Fruit fly (Drosophila melanogaster) whole organism, wandering third instar larva: ENCODE results near the gene ATPsynbetaL.

Source experiments
- Abd-B ChIP-seq: fragments of >200 bp; optimal IDR thresholded peaks from 2 replicates; lab custom pipeline; 2017; ENCODE audit warnings: missing biosample characterization, missing genetic modification characterization
- CG32264 ChIP-seq: fragments of 200-800 bp; sonication (Bioruptor generic); optimal IDR thresholded peaks from 2 replicates; lab custom pipeline; 2016; ENCODE audit warnings: missing biosample characterization, missing genetic modification characterization
- Dif ChIP-seq: fragments of 200-275, 200-300 bp; sonication (Bioruptor generic); optimal IDR thresholded peaks from 2 replicates; lab custom pipeline; 2018; ENCODE audit warnings: missing biosample characterization, missing genetic modification characterization; ENCODE audit not compliant: partially characterized antibody
- GATAd ChIP-seq: sonication (Bioruptor generic); optimal IDR thresholded peaks from 2 replicates; lab custom pipeline; 2016; ENCODE audit warnings: missing biosample characterization, missing genetic modification characterization
- HLH106 ChIP-seq: fragments of 200-800 bp; optimal IDR thresholded peaks from 3 replicates; lab custom pipeline; 2019; ENCODE audit warnings: missing biosample characterization, mild to moderate bottlenecking, missing genetic modification characterization, moderate library complexity
- Hnf4 ChIP-seq: fragments of 200-800 bp; sonication (Bioruptor generic); optimal IDR thresholded peaks from 2 replicates; lab custom pipeline; 2016; ENCODE audit warnings: missing biosample characterization, mild to moderate bottlenecking, missing genetic modification characterization
- Hr83 ChIP-seq: fragments of 200-300 bp; sonication (Bioruptor generic); optimal IDR thresholded peaks from 2 replicates; lab custom pipeline; 2016; ENCODE audit warnings: missing biosample characterization, mild to moderate bottlenecking, missing genetic modification characterization, moderate library complexity; ENCODE audit not compliant: poor library complexity, severe bottlenecking
- Jra ChIP-seq: sonication (Bioruptor generic); optimal IDR thresholded peaks from 2 replicates; lab custom pipeline; 2016; ENCODE audit warnings: missing biosample characterization, missing genetic modification characterization
- Myc ChIP-seq: fragments of >200 bp; optimal IDR thresholded peaks from 2 replicates; lab custom pipeline; 2017
- OdsH ChIP-seq: fragments of 200-800 bp; sonication (Bioruptor generic); optimal IDR thresholded peaks from 2 replicates; lab custom pipeline; 2016; ENCODE audit warnings: missing biosample characterization, mild to moderate bottlenecking, missing genetic modification characterization
- Rel ChIP-seq, 2 experiments: fragments of 200-800 bp; sonication (Bioruptor generic) in 1 of 2; optimal IDR thresholded peaks; 2 replicates in 1 of 2; 3 replicates in 1 of 2; lab custom pipeline; 2016 to 2019; ENCODE audit warnings: mild to moderate bottlenecking in 2 of 2, missing biosample characterization in 2 of 2, missing genetic modification characterization in 2 of 2, moderate library complexity in 1 of 2
- Sp1 ChIP-seq: fragments of 200-800 bp; sonication (Bioruptor generic); optimal IDR thresholded peaks from 3 replicates; lab custom pipeline; 2019; ENCODE audit warnings: missing biosample characterization, mild to moderate bottlenecking, missing genetic modification characterization, moderate library complexity
- Vsx2 ChIP-seq: fragments of 200-300, 225-300 bp; sonication (Bioruptor generic); optimal IDR thresholded peaks from 2 replicates; lab custom pipeline; 2018; ENCODE audit warnings: missing biosample characterization, missing genetic modification characterization; ENCODE audit not compliant: partially characterized antibody
- br ChIP-seq: fragments of 200-800 bp; sonication (Bioruptor generic); optimal IDR thresholded peaks from 2 replicates; lab custom pipeline; 2016; ENCODE audit warnings: missing biosample characterization, missing genetic modification characterization
- brk ChIP-seq: fragments of 200-800 bp; sonication (Bioruptor generic); optimal IDR thresholded peaks from 2 replicates; lab custom pipeline; 2016; ENCODE audit warnings: missing biosample characterization, mild to moderate bottlenecking, missing genetic modification characterization
- dl ChIP-seq, 2 experiments: fragments of 175-275, 200-275 bp in 1 of 2; fragments of 200-275 bp in 1 of 2; sonication (Bioruptor generic); optimal IDR thresholded peaks; lab custom pipeline; 2018; ENCODE audit warnings: mild to moderate bottlenecking in 2 of 2, missing biosample characterization in 2 of 2, missing genetic modification characterization in 2 of 2, moderate library complexity in 2 of 2; ENCODE audit not compliant: partially characterized antibody in 2 of 2, insufficient read depth in 1 of 2
- dmrt93B ChIP-seq: fragments of 200-800 bp; sonication (Bioruptor generic); optimal IDR thresholded peaks from 2 replicates; lab custom pipeline; 2018; ENCODE audit warnings: missing biosample characterization, mild to moderate bottlenecking, missing genetic modification characterization
- dsf ChIP-seq: sonication (Bioruptor generic); optimal IDR thresholded peaks from 2 replicates; lab custom pipeline; 2016; ENCODE audit warnings: missing biosample characterization, missing genetic modification characterization, borderline replicate concordance
- foxo ChIP-seq, 2 experiments: fragments of 200-800 bp; sonication (Bioruptor generic); optimal IDR thresholded peaks; 2 replicates in 1 of 2; 3 replicates in 1 of 2; lab custom pipeline; 2016 to 2017; ENCODE audit warnings: missing biosample characterization in 2 of 2, missing genetic modification characterization in 2 of 2
- fru ChIP-seq: fragments of 200-800 bp; sonication (Bioruptor generic); optimal IDR thresholded peaks from 3 replicates; lab custom pipeline; 2016; ENCODE audit warnings: missing biosample characterization, mild to moderate bottlenecking, missing genetic modification characterization
- h ChIP-seq: fragments of 200-800 bp; sonication (Bioruptor generic); optimal IDR thresholded peaks from 3 replicates; lab custom pipeline; 2016; ENCODE audit warnings: missing biosample characterization, mild to moderate bottlenecking, missing genetic modification characterization
- jim ChIP-seq: fragments of 175-275, 200-325 bp; sonication (Bioruptor generic); optimal IDR thresholded peaks from 2 replicates; lab custom pipeline; 2016; ENCODE audit warnings: missing biosample characterization, mild to moderate bottlenecking, missing genetic modification characterization
- pan ChIP-seq: fragments of >200 bp; optimal IDR thresholded peaks from 2 replicates; lab custom pipeline; 2017
- psq ChIP-seq: fragments of 200-800 bp; sonication (Bioruptor generic); optimal IDR thresholded peaks from 3 replicates; lab custom pipeline; 2017; ENCODE audit warnings: missing biosample characterization, mild to moderate bottlenecking, missing genetic modification characterization, moderate library complexity
- rgr ChIP-seq: fragments of 200-800 bp; sonication (Bioruptor generic); optimal IDR thresholded peaks from 3 replicates; lab custom pipeline; 2016; ENCODE audit warnings: missing biosample characterization, mild to moderate bottlenecking, missing genetic modification characterization
- sage ChIP-seq: fragments of 200-800 bp; sonication (Bioruptor generic); optimal IDR thresholded peaks from 2 replicates; lab custom pipeline; 2016; ENCODE audit warnings: missing biosample characterization, mild to moderate bottlenecking, missing genetic modification characterization
- sv ChIP-seq: fragments of 200-800 bp; sonication (Bioruptor generic); optimal IDR thresholded peaks from 3 replicates; lab custom pipeline; 2016; ENCODE audit warnings: missing biosample characterization, missing genetic modification characterization
- tai ChIP-seq: sonication (Bioruptor generic); optimal IDR thresholded peaks from 2 replicates; lab custom pipeline; 2016; ENCODE audit warnings: missing biosample characterization, missing genetic modification characterization
- usp ChIP-seq: fragments of >200 bp; optimal IDR thresholded peaks from 2 replicates; lab custom pipeline; 2017; ENCODE audit warnings: missing biosample characterization, missing genetic modification characterization
- woc ChIP-seq: sonication (Bioruptor generic); optimal IDR thresholded peaks from 2 replicates; lab custom pipeline; 2016; ENCODE audit warnings: missing biosample characterization, mild to moderate bottlenecking, missing genetic modification characterization

ATPsynbetaL gene

dm6 chr3L:16128973-16129745 is 31.5 kb downstream of the ATPsynbetaL start, which contains the start of gene SsRbeta:
Gene SsRbeta, plus strand, starts transcription at chr3L:16129617.
- TF ChIP-seq Jra (GFP tag; lab: Kevin White, UChicago) (peak; percentile 20), Hr83 (GFP tag; lab: Kevin White, UChicago) (peak; percentile 53), jim (no peak), CG32264 (GFP tag; lab: Kevin White, UChicago) (no peak), psq (GFP tag; lab: Kevin White, UChicago) (no peak), usp (GFP tag; lab: Kevin White, UChicago) (no peak), tai (GFP tag; lab: Kevin White, UChicago) (no peak), brk (GFP tag; lab: Kevin White, UChicago) (peak; percentile 41), Rel (GFP tag; optimal IDR thresholded peaks at IDR 0.05; lab: Kevin White, UChicago) (no peak), Rel (tag; optimal IDR thresholded peaks at IDR 0.05; lab: Kevin White, UChicago) (peak; percentile 39), sv (peak; percentile 60), dsf (GFP tag; lab: Kevin White, UChicago) (no peak), Sp1 (no peak)

- TF ChIP-seq Abd-B (GFP tag; lab: Kevin White, UChicago) (no peak), fru (GFP tag; lab: Kevin White, UChicago) (peak; percentile 24), HLH106 (tag; lab: Kevin White, UChicago) (peak; percentile 70), pan (no peak), woc (peak; percentile 58), Myc (lab: Kevin White, UChicago) (no peak), sv (peak; percentile 46), usp (GFP tag; lab: Kevin White, UChicago) (no peak), Rel (GFP tag; optimal IDR thresholded peaks at IDR 0.05; lab: Kevin White, UChicago) (no peak), Rel (tag; optimal IDR thresholded peaks at IDR 0.05; lab: Kevin White, UChicago) (peak; percentile 42), Vsx2 (no peak), foxo (GFP tag; optimal IDR thresholded peaks at IDR 0.05; lab: Kevin White, UChicago) (peak in 1 of 2 experiments; percentile 76), OdsH (peak; percentile 22), Sp1 (peak; percentile 70), dl (GFP tag; optimal IDR thresholded peaks at IDR 0.05; lab: Kevin White, UChicago; ENCODE audit: insufficient read depth in 1 of 2, partially characterized antibody in 2 of 2) (no peak), br (peak; percentile 54), rgr (GFP tag; lab: Kevin White, UChicago) (peak; percentile 54), h (GFP tag; lab: Kevin White, UChicago) (peak; percentile 50), Hnf4 (GFP tag; lab: Kevin White, UChicago) (peak; percentile 48), psq (GFP tag; lab: Kevin White, UChicago) (peak; percentile 53), dmrt93B (GFP tag; lab: Kevin White, UChicago) (peak; percentile 22), sage (GFP tag; lab: Kevin White, UChicago) (no peak), brk (GFP tag; lab: Kevin White, UChicago) (no peak)
Observed at dm6 chr3L:16131264-16132066, 33.8 kb downstream of the ATPsynbetaL start, which contains the start of the genes Trs20 and elg1. Gene Trs20, minus strand, starts transcription at chr3L:16131632. Gene elg1, plus strand, starts transcription at chr3L:16132028.

dm6 chr3L:16132067-16132418 is 34.4 kb downstream of the ATPsynbetaL start:
- TF ChIP-seq GATAd (GFP tag; lab: Kevin White, UChicago) (no peak), br (no peak), sv (no peak), Dif (GFP tag; lab: Kevin White, UChicago) (no peak), dsf (GFP tag; lab: Kevin White, UChicago) (no peak), Vsx2 (no peak), HLH106 (tag; lab: Kevin White, UChicago) (no peak), dmrt93B (GFP tag; lab: Kevin White, UChicago) (no peak), Abd-B (GFP tag; lab: Kevin White, UChicago) (no peak), Hr83 (GFP tag; lab: Kevin White, UChicago) (no peak), CG32264 (GFP tag; lab: Kevin White, UChicago) (no peak)
